Worm (Caenorhabditis elegans) whole organism, L4 larva: Measurements from ENCODE around the gene F41C3.8.

ENCODE experiments used
- hlh-30 ChIP-seq: sonication (generic microtip); optimal IDR thresholded peaks from 2 replicates; lab custom pipeline; 2017; ENCODE audit warnings: antibody characterized with exemption, mild to moderate bottlenecking, missing genetic modification characterization, missing compliant biosample characterization; ENCODE audit not compliant: insufficient read depth
- pqm-1 ChIP-seq: sonication (generic microtip); optimal IDR thresholded peaks from 2 replicates; lab custom pipeline; 2017; ENCODE audit warnings: missing biosample characterization, missing genetic modification characterization
- spr-1 ChIP-seq: sonication (generic microtip); optimal IDR thresholded peaks from 2 replicates; lab custom pipeline; 2016; ENCODE audit warnings: mild to moderate bottlenecking, missing genetic modification characterization, missing compliant biosample characterization
- unc-62 ChIP-seq, 3 experiments: fragments of 150-350 bp in 1 of 3; sonication (generic microtip); optimal IDR thresholded peaks in 2 of 3; peaks in 1 of 3; 1 replicate in 1 of 3; 2 replicates in 2 of 3; lab custom pipeline; 2014 to 2017; ENCODE audit warnings: missing biosample characterization in 3 of 3, missing genetic modification characterization in 3 of 3, missing genetic modification reagents in 3 of 3, missing genotype in 1 of 3

F41C3.8 gene

DNA sequence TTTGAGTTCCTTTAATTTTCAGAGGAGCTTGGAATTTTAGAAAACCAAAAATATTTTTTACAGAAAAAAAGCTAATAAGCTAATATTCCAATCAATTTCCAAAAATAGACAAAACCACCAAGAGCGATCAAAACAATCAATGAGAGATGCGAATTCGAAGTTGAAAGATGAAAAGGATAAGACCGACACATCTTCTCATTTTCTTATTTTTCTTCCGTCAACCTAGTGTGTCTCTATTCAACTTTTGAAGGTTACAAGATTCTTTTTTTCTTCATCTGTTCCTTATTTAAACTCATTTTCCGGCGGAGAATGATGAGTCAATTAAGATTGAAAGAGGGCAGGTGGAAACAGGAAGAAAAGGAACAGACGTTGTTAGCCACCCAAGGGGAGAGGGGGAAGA, 51.8 kb downstream of the F41C3.8 start:
- TF ChIP-seq spr-1 (tag; lab: Kevin White, UChicago) (no peak), pqm-1 (tag; lab: Kevin White, UChicago) (no peak), hlh-30 (tag; lab: Kevin White, UChicago) (no peak), unc-62 (GFP tag; optimal IDR thresholded peaks at IDR 0.05 in 1 of 2; lab: Kevin White, UChicago) (peak in 1 of 2 experiments; percentile 28), unc-62 (tag; optimal IDR thresholded peaks at IDR 0.05; lab: Kevin White, UChicago) (no peak)
